Worm (Caenorhabditis elegans): ENCODE measurements around the gene ceh-58.

DNA sequence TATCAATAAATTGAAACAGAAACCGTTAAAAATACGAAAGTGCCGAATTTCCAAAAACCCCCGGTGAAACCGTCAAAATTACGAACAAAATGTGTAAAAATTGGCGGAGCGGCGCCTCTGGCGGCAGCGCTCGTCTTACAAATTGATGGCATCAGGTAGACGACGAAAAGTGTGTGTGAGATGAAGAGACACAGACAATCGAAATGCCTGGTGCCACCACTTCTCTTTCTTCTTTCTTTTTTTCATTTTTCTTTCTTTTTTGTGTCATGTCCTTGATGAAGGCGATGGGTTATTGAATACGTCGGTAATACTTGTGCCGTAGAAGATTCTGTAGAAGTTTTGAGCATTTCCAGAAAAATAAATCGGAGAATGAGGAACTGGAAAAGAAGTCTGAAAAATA lies 8.5 kb upstream of the ceh-58 start:
- TF ChIP-seq elt-3 (tag; optimal IDR thresholded peaks at IDR 0.05), result no peak
- TF ChIP-seq nhr-23 (tag; optimal IDR thresholded peaks at IDR 0.05), result no peak
- TF ChIP-seq unc-39 (tag; optimal IDR thresholded peaks at IDR 0.05), result no peak
- TF ChIP-seq nhr-237 (tag; optimal IDR thresholded peaks at IDR 0.05), result no peak
- TF ChIP-seq snpc-4 (tag; optimal IDR thresholded peaks at IDR 0.05), result no peak
